Worm (Caenorhabditis elegans): Measurements from ENCODE around the gene efhd-1.

Gene efhd-1

ce11 chrII:14176642-14177041 is 2.0 kb upstream of the efhd-1 start:
- no peak for TF ChIP-seq zag-1 (tag; optimal IDR thresholded peaks at IDR 0.05)
- no peak for TF ChIP-seq egl-5 (tag; optimal IDR thresholded peaks at IDR 0.05)
- TF ChIP-seq ama-1 (optimal IDR thresholded peaks at IDR 0.05): no peak
- no peak for TF ChIP-seq elt-3 (tag; optimal IDR thresholded peaks at IDR 0.05)
- TF ChIP-seq aly-2 (tag; optimal IDR thresholded peaks at IDR 0.05): no peak
- no peak for TF ChIP-seq R02D3.7 (tag; optimal IDR thresholded peaks at IDR 0.05)
- no peak for TF ChIP-seq nhr-77 (tag; optimal IDR thresholded peaks at IDR 0.05)
- TF ChIP-seq sea-2 (GFP tag; optimal IDR thresholded peaks at IDR 0.05): no peak
- TF ChIP-seq tbx-2 (tag; optimal IDR thresholded peaks at IDR 0.05): no peak
- TF ChIP-seq nhr-11 (tag; optimal IDR thresholded peaks at IDR 0.05): no peak

- TF ChIP-seq fos-1 (tag; optimal IDR thresholded peaks at IDR 0.05) (no peak), egl-27 (tag; optimal IDR thresholded peaks at IDR 0.05) (no peak), fkh-10 (GFP tag; optimal IDR thresholded peaks at IDR 0.05) (no peak), nhr-12 (tag; optimal IDR thresholded peaks at IDR 0.05) (no peak), nhr-67 (tag; optimal IDR thresholded peaks at IDR 0.05) (no peak), pqm-1 (tag; optimal IDR thresholded peaks at IDR 0.05) (no peak), nhr-77 (tag; optimal IDR thresholded peaks at IDR 0.05) (no peak), aly-2 (tag; optimal IDR thresholded peaks at IDR 0.05) (no peak), nhr-76 (tag; optimal IDR thresholded peaks at IDR 0.05) (no peak), ztf-11 (tag; optimal IDR thresholded peaks at IDR 0.05) (no peak), nhr-28 (tag; optimal IDR thresholded peaks at IDR 0.05) (no peak), nhr-237 (tag; optimal IDR thresholded peaks at IDR 0.05) (no peak), egl-5 (tag; optimal IDR thresholded peaks at IDR 0.05) (no peak), elt-1 (tag; optimal IDR thresholded peaks at IDR 0.05) (no peak)
Observed at ce11 chrII:14186937-14187336, 8.3 kb downstream of the efhd-1 start.

ce11 chrII:14187456-14187855 is 8.8 kb downstream of the efhd-1 start:
- TF ChIP-seq nhr-12 (tag; optimal IDR thresholded peaks at IDR 0.05) (no peak), nhr-67 (tag; optimal IDR thresholded peaks at IDR 0.05) (no peak), lsy-12 (tag; optimal IDR thresholded peaks at IDR 0.05) (no peak), mml-1 (tag; optimal IDR thresholded peaks at IDR 0.05) (no peak), lin-39 (tag; optimal IDR thresholded peaks at IDR 0.05) (no peak), snpc-4 (tag; optimal IDR thresholded peaks at IDR 0.05) (no peak), lin-15B (tag; optimal IDR thresholded peaks at IDR 0.05) (no peak), mdl-1 (tag; optimal IDR thresholded peaks at IDR 0.05) (no peak), nhr-77 (tag; optimal IDR thresholded peaks at IDR 0.05) (no peak), aly-2 (tag; optimal IDR thresholded peaks at IDR 0.05) (no peak), unc-39 (tag; optimal IDR thresholded peaks at IDR 0.05) (no peak), elt-1 (tag; optimal IDR thresholded peaks at IDR 0.05) (no peak), ztf-11 (tag; optimal IDR thresholded peaks at IDR 0.05) (no peak), skn-1 (tag; optimal IDR thresholded peaks at IDR 0.05) (no peak), ceh-16 (tag; optimal IDR thresholded peaks at IDR 0.05) (no peak)

DNA sequence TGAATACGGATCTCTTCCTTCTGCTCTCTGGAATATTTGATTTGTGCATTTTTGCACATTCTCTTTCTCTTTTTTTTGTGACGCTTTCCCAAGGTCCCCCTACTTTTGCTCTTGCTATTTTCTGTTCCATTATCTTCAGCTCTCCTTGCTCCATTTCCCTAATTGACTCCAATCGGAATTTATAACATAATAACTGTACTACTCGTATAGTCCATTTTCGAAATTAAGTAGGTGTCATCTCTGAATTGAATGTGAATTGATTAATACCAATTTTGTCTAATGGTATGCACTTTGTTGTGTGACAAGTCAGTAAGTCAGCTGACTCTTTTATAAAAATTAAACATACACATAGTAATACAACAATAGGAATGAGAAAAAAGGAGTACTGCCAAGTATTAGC is 17.3 kb downstream of the efhd-1 start:
- no peak for TF ChIP-seq mml-1 (tag; optimal IDR thresholded peaks at IDR 0.05)
- TF ChIP-seq eor-1 (tag; optimal IDR thresholded peaks at IDR 0.05): no peak
- TF ChIP-seq jun-1 (tag; optimal IDR thresholded peaks at IDR 0.05): no peak
- no peak for TF ChIP-seq fkh-10 (GFP tag; optimal IDR thresholded peaks at IDR 0.05)
- TF ChIP-seq nhr-28 (tag; optimal IDR thresholded peaks at IDR 0.05): no peak
- no peak for TF ChIP-seq hmg-11 (tag; optimal IDR thresholded peaks at IDR 0.05)
- TF ChIP-seq aly-2 (tag; optimal IDR thresholded peaks at IDR 0.05): no peak
- no peak for TF ChIP-seq nfya-1 (tag; optimal IDR thresholded peaks at IDR 0.05; ENCODE audit: insufficient read depth)
- no peak for TF ChIP-seq ceh-82 (tag; optimal IDR thresholded peaks at IDR 0.05)
- TF ChIP-seq nhr-67 (tag; optimal IDR thresholded peaks at IDR 0.05): no peak
- no peak for TF ChIP-seq lin-39 (tag; optimal IDR thresholded peaks at IDR 0.05)
- no peak for TF ChIP-seq unc-39 (tag; optimal IDR thresholded peaks at IDR 0.05)
- no peak for TF ChIP-seq nhr-77 (tag; optimal IDR thresholded peaks at IDR 0.05)
- no peak for TF ChIP-seq nhr-11 (tag; optimal IDR thresholded peaks at IDR 0.05)
- no peak for TF ChIP-seq ceh-9 (tag; optimal IDR thresholded peaks at IDR 0.05)
- TF ChIP-seq ceh-28 (tag; optimal IDR thresholded peaks at IDR 0.05): no peak
- TF ChIP-seq egl-27 (tag; optimal IDR thresholded peaks at IDR 0.05): no peak
- no peak for TF ChIP-seq daf-12 (tag; optimal IDR thresholded peaks at IDR 0.05)
- no peak for TF ChIP-seq nhr-237 (tag; optimal IDR thresholded peaks at IDR 0.05)
- no peak for TF ChIP-seq sea-2 (GFP tag; optimal IDR thresholded peaks at IDR 0.05)
